Worm (Caenorhabditis elegans) whole organism, early embryonic: Measurements from ENCODE around the gene enri-1.

Experiments
- F13C5.2 ChIP-seq: sonication (generic microtip); optimal IDR thresholded peaks from 2 replicates; lab custom pipeline; 2017; ENCODE audit warnings: mild to moderate bottlenecking, missing genetic modification characterization, inconsistent platforms, missing compliant biosample characterization
- ama-1 ChIP-seq: fragments of 150-350 bp; optimal IDR thresholded peaks from 2 replicates; lab custom pipeline; 2014
- flt-1 ChIP-seq: fragments of 200-800 bp; sonication (Bioruptor generic); IDR thresholded peaks from 2 replicates; pipeline ENCODE4 v1.3.6; 2022; ENCODE audit warnings: missing genetic modification characterization, missing compliant biosample characterization
- hmbx-1 ChIP-seq: sonication (generic microtip); optimal IDR thresholded peaks from 2 replicates; lab custom pipeline; 2016; ENCODE audit warnings: mild to moderate bottlenecking, missing genetic modification characterization, missing compliant biosample characterization
- hnd-1 ChIP-seq: sonication (generic microtip); optimal IDR thresholded peaks from 2 replicates; lab custom pipeline; 2016; ENCODE audit warnings: missing genetic modification characterization, missing compliant biosample characterization
- sea-1 ChIP-seq: fragments of 200-800 bp; sonication (Bioruptor generic); conservative IDR thresholded peaks from 2 replicates; pipeline ENCODE4 v1.3.6; 2022; ENCODE audit warnings: missing genetic modification characterization, missing compliant biosample characterization
- tbx-11 ChIP-seq: fragments of 200-800 bp; sonication (Bioruptor generic); IDR thresholded peaks from 2 replicates; pipeline ENCODE4 v1.3.6; 2022; ENCODE audit warnings: missing genetic modification characterization, missing compliant biosample characterization

DNA sequence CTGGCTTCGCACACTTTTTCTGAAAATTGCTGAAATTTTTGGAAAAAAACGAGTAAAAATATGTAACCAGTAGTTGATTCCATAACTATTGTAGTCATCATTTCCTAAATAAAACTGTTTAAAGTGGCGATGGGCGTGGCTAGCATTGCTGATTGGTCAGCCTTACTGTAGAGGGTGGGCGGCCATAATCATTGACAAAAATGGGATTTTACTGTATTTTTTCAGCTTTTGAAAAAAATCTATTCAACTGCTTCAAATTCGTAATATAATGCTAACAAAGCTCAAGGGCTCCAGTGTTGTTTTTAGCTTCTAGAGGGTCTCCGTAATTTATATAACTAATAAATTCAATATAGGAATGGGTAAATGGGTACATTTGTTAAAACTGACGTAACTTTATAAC is 38.8 kb upstream of the enri-1 start, which contains the start of gene F16G10.7:
- TF ChIP-seq F13C5.2 (tag; lab: Kevin White, UChicago): no peak
- TF ChIP-seq hnd-1 (tag; lab: Kevin White, UChicago): no peak
- no peak for TF ChIP-seq flt-1 (GFP tag; lab: Robert Waterston, UW)
- TF ChIP-seq ama-1: no peak
- no peak for TF ChIP-seq tbx-11 (GFP tag; lab: Robert Waterston, UW)
- TF ChIP-seq hmbx-1 (tag; lab: Kevin White, UChicago): no peak
- TF ChIP-seq sea-1: no peak
